Fruit fly (Drosophila melanogaster) whole organism, embryonic: ENCODE results near the gene CG31265.

Source experiments
- Abd-B ChIP-seq: fragments of 200-800 bp; sonication (Bioruptor generic); optimal IDR thresholded peaks from 2 replicates; lab custom pipeline; 2018; ENCODE audit warnings: missing biosample characterization, mild to moderate bottlenecking, missing genetic modification characterization, moderate library complexity
- Ada2b ChIP-seq: fragments of 200-800 bp; sonication (Bioruptor generic); IDR thresholded peaks from 2 replicates; pipeline ENCODE4 v1.3.6; 2022; ENCODE audit warnings: missing biosample characterization, missing genetic modification characterization
- Atf-2 ChIP-seq: fragments of 200-800 bp; sonication (Bioruptor generic); optimal IDR thresholded peaks from 2 replicates; lab custom pipeline; 2016; ENCODE audit warnings: missing biosample characterization, missing genetic modification characterization
- C15 ChIP-seq: fragments of 200-800 bp; sonication (Bioruptor generic); IDR thresholded peaks from 3 replicates; pipeline ENCODE4 v1.3.6; 2022; ENCODE audit warnings: missing biosample characterization, missing genetic modification characterization
- CG11695 ChIP-seq: fragments of 200-800 bp; sonication (Bioruptor generic); IDR thresholded peaks from 3 replicates; pipeline ENCODE4 v1.3.6; 2022; ENCODE audit warnings: missing biosample characterization, missing genetic modification characterization
- CG1603 ChIP-seq: fragments of 200-800 bp; sonication (Bioruptor generic); optimal IDR thresholded peaks from 2 replicates; lab custom pipeline; 2019; ENCODE audit warnings: missing biosample characterization, mild to moderate bottlenecking, missing genetic modification characterization, moderate library complexity
- CG17359 ChIP-seq: fragments of 200-800 bp; sonication (Bioruptor generic); optimal IDR thresholded peaks from 3 replicates; lab custom pipeline; 2018; ENCODE audit warnings: missing biosample characterization, mild to moderate bottlenecking, missing genetic modification characterization, moderate library complexity
- CG31441 ChIP-seq: fragments of 200-800 bp; sonication (Bioruptor generic); IDR thresholded peaks from 2 replicates; pipeline ENCODE4 v1.3.6; 2022; ENCODE audit warnings: missing biosample characterization, missing genetic modification characterization
- CG6654 ChIP-seq: fragments of 200-800 bp; sonication (Bioruptor generic); optimal IDR thresholded peaks from 2 replicates; lab custom pipeline; 2017; ENCODE audit warnings: missing biosample characterization, mild to moderate bottlenecking, missing genetic modification characterization
- CG7745 ChIP-seq: fragments of 200-800 bp; sonication (Bioruptor generic); optimal IDR thresholded peaks from 2 replicates; lab custom pipeline; 2018; ENCODE audit warnings: missing biosample characterization, mild to moderate bottlenecking, missing genetic modification characterization, moderate library complexity
- CG7839 ChIP-seq: fragments of 200-800 bp; sonication (Bioruptor generic); optimal IDR thresholded peaks from 3 replicates; lab custom pipeline; 2018; ENCODE audit warnings: missing biosample characterization, mild to moderate bottlenecking, missing genetic modification characterization, moderate library complexity
- CG8765 ChIP-seq: fragments of 200-800 bp; sonication (Bioruptor generic); IDR thresholded peaks from 2 replicates; pipeline ENCODE4 v1.3.6; 2022; ENCODE audit warnings: missing biosample characterization, missing genetic modification characterization
- CHES-1-like ChIP-seq: fragments of 200-800 bp; sonication (Bioruptor generic); optimal IDR thresholded peaks from 2 replicates; lab custom pipeline; 2016; ENCODE audit warnings: missing biosample characterization, missing genetic modification characterization
- CkIIα-i1 ChIP-seq: fragments of 200-800 bp; sonication (Bioruptor generic); IDR thresholded peaks from 2 replicates; pipeline ENCODE4 v1.3.6; 2022; ENCODE audit warnings: missing biosample characterization, missing genetic modification characterization
- Doc3 ChIP-seq: fragments of 200-800 bp; sonication (Bioruptor generic); IDR thresholded peaks from 3 replicates; pipeline ENCODE4 v1.3.6; 2022; ENCODE audit warnings: missing biosample characterization, missing genetic modification characterization; ENCODE audit not compliant: partially characterized antibody
- Eip74EF ChIP-seq, 2 experiments: fragments of 200-800 bp in 1 of 2; fragments of >200 bp in 1 of 2; sonication (Bioruptor generic) in 1 of 2; optimal IDR thresholded peaks; 2 replicates each; lab custom pipeline; 2017 to 2019; ENCODE audit warnings: missing biosample characterization in 2 of 2, missing genetic modification characterization in 2 of 2, mild to moderate bottlenecking in 1 of 2, moderate library complexity in 1 of 2
- Elba2 ChIP-seq: fragments of 200-800 bp; sonication (Bioruptor generic); optimal IDR thresholded peaks from 3 replicates; lab custom pipeline; 2016; ENCODE audit warnings: missing biosample characterization, missing genetic modification characterization
- Hr78 ChIP-seq, 2 experiments: fragments of 200-800 bp in 1 of 2; fragments of >200 bp in 1 of 2; sonication (Bioruptor generic) in 1 of 2; optimal IDR thresholded peaks; 2 replicates each; lab custom pipeline; 2017 to 2019; ENCODE audit warnings: missing biosample characterization in 2 of 2, missing genetic modification characterization in 2 of 2, mild to moderate bottlenecking in 1 of 2, moderate library complexity in 1 of 2
- Jarid2 ChIP-seq: fragments of 200-800 bp; sonication (Bioruptor generic); optimal IDR thresholded peaks from 3 replicates; lab custom pipeline; 2017; ENCODE audit warnings: mild to moderate bottlenecking, missing biosample characterization, missing genetic modification reagents, missing genetic modification characterization
- NC2α ChIP-seq: fragments of 200-800 bp; sonication (Bioruptor generic); optimal IDR thresholded peaks from 2 replicates; lab custom pipeline; 2016; ENCODE audit warnings: missing biosample characterization, missing genetic modification characterization
- Nf-YC ChIP-seq: fragments of 200-800 bp; optimal IDR thresholded peaks from 3 replicates; lab custom pipeline; 2019; ENCODE audit warnings: missing biosample characterization, mild to moderate bottlenecking, missing genetic modification characterization, moderate library complexity
- PHDP ChIP-seq: fragments of 200-800 bp; sonication (Bioruptor generic); optimal IDR thresholded peaks from 3 replicates; lab custom pipeline; 2018; ENCODE audit warnings: missing biosample characterization, mild to moderate bottlenecking, missing genetic modification characterization, moderate library complexity
- Sin3A ChIP-seq: fragments of >200 bp; optimal IDR thresholded peaks from 2 replicates; lab custom pipeline; 2018
- Sry-β ChIP-seq: fragments of 200-800 bp; sonication (Bioruptor generic); optimal IDR thresholded peaks from 2 replicates; lab custom pipeline; 2018; ENCODE audit warnings: missing biosample characterization, mild to moderate bottlenecking, missing genetic modification characterization, moderate library complexity
- Stat92E ChIP-seq, 3 experiments: fragments of >200 bp in 2 of 3; fragments of 200-800 bp in 1 of 3; sonication (Bioruptor generic) in 1 of 3; optimal IDR thresholded peaks; 2 replicates each; lab custom pipeline; 2017 to 2019; ENCODE audit warnings: missing biosample characterization in 3 of 3, missing genetic modification characterization in 3 of 3, mild to moderate bottlenecking in 1 of 3, moderate library complexity in 1 of 3
- Xrp1 ChIP-seq: fragments of 200-800 bp; sonication (Bioruptor generic); IDR thresholded peaks from 2 replicates; pipeline ENCODE4 v1.3.6; 2022; ENCODE audit warnings: missing biosample characterization, missing genetic modification characterization
- ac ChIP-seq: fragments of 200-800 bp; sonication (Bioruptor generic); optimal IDR thresholded peaks from 3 replicates; lab custom pipeline; 2017; ENCODE audit warnings: missing biosample characterization, mild to moderate bottlenecking, missing genetic modification characterization
- al ChIP-seq: fragments of 200-800 bp; sonication (Bioruptor generic); IDR thresholded peaks from 2 replicates; pipeline ENCODE4 v1.3.6; 2022; ENCODE audit warnings: missing biosample characterization, missing genetic modification characterization
- bab2 ChIP-seq: fragments of 200-800 bp; sonication (Bioruptor generic); optimal IDR thresholded peaks from 2 replicates; lab custom pipeline; 2016; ENCODE audit warnings: missing biosample characterization, missing genetic modification characterization
- bbx ChIP-seq: fragments of 200-800 bp; sonication (Bioruptor generic); IDR thresholded peaks from 2 replicates; pipeline ENCODE4 v1.3.6; 2022; ENCODE audit warnings: missing biosample characterization, missing genetic modification characterization; ENCODE audit not compliant: partially characterized antibody
- bsh ChIP-seq, 2 experiments: fragments of 200-800 bp; sonication (Bioruptor generic); optimal IDR thresholded peaks; 2 replicates each; lab custom pipeline; 2017 to 2018; ENCODE audit warnings: mild to moderate bottlenecking in 2 of 2, missing biosample characterization in 2 of 2, missing genetic modification characterization in 2 of 2, moderate library complexity in 1 of 2
- cad ChIP-seq: fragments of >200 bp; optimal IDR thresholded peaks from 2 replicates; lab custom pipeline; 2017; ENCODE audit warnings: missing biosample characterization, missing genetic modification characterization
- disco-r ChIP-seq: fragments of 200-800 bp; sonication (Bioruptor generic); optimal IDR thresholded peaks from 2 replicates; lab custom pipeline; 2016; ENCODE audit warnings: missing biosample characterization, missing genetic modification characterization
- dysf ChIP-seq: fragments of 200-800 bp; sonication (Bioruptor generic); IDR thresholded peaks from 3 replicates; pipeline ENCODE4 v1.3.6; 2022; ENCODE audit warnings: missing biosample characterization, missing genetic modification characterization
- gt ChIP-seq: fragments of 200-800 bp; sonication (Bioruptor generic); IDR thresholded peaks from 2 replicates; pipeline ENCODE4 v1.3.6; 2022; ENCODE audit warnings: missing biosample characterization, missing genetic modification characterization
- h ChIP-seq: fragments of >200 bp; optimal IDR thresholded peaks from 2 replicates; lab custom pipeline; 2017
- lola ChIP-seq, 3 experiments: fragments of >200 bp in 2 of 3; fragments of 200-800 bp in 1 of 3; sonication (Bioruptor generic) in 1 of 3; optimal IDR thresholded peaks; 2 replicates each; lab custom pipeline; 2017 to 2019; ENCODE audit warnings: missing biosample characterization in 3 of 3, missing genetic modification characterization in 3 of 3, mild to moderate bottlenecking in 1 of 3, moderate library complexity in 1 of 3
- luna ChIP-seq: fragments of 200-800 bp; sonication (Bioruptor generic); optimal IDR thresholded peaks from 2 replicates; lab custom pipeline; 2016; ENCODE audit warnings: missing biosample characterization, missing genetic modification characterization
- nau ChIP-seq: fragments of 200-800 bp; sonication (Bioruptor generic); optimal IDR thresholded peaks from 3 replicates; lab custom pipeline; 2017; ENCODE audit warnings: missing biosample characterization, mild to moderate bottlenecking, missing genetic modification characterization, missing genetic modification reagents
- nerfin-1 ChIP-seq: fragments of 200-800 bp; sonication (Bioruptor generic); optimal IDR thresholded peaks from 3 replicates; lab custom pipeline; 2019; ENCODE audit warnings: missing biosample characterization, mild to moderate bottlenecking, missing genetic modification characterization, moderate library complexity
- odd ChIP-seq: fragments of 200-800 bp; sonication (Bioruptor generic); optimal IDR thresholded peaks from 2 replicates; lab custom pipeline; 2017; ENCODE audit warnings: missing biosample characterization, mild to moderate bottlenecking, missing genetic modification characterization
- prd ChIP-seq, 3 experiments: fragments of >200 bp in 2 of 3; fragments of 200-800 bp in 1 of 3; sonication (Bioruptor generic) in 1 of 3; optimal IDR thresholded peaks in 2 of 3; IDR thresholded peaks in 1 of 3; 2 replicates in 2 of 3; 3 replicates in 1 of 3; pipeline versions ENCODE4 v1.3.6 to Lab custom; 2017 to 2022; ENCODE audit warnings: missing biosample characterization in 1 of 3, missing genetic modification characterization in 1 of 3
- ranshi ChIP-seq: fragments of 200-800 bp; sonication (Bioruptor generic); IDR thresholded peaks from 2 replicates; pipeline ENCODE4 v1.3.6; 2022; ENCODE audit warnings: missing biosample characterization, missing genetic modification characterization
- row ChIP-seq: fragments of 200-800 bp; sonication (Bioruptor generic); IDR thresholded peaks from 3 replicates; pipeline ENCODE4 v1.3.6; 2022; ENCODE audit warnings: missing biosample characterization, missing genetic modification characterization
- sima ChIP-seq: fragments of 200-800 bp; sonication (Bioruptor generic); optimal IDR thresholded peaks from 2 replicates; lab custom pipeline; 2016; ENCODE audit warnings: missing biosample characterization, missing genetic modification characterization
- tio ChIP-seq: fragments of 200-800 bp; sonication (Bioruptor generic); optimal IDR thresholded peaks from 2 replicates; lab custom pipeline; 2017; ENCODE audit warnings: missing biosample characterization, missing genetic modification characterization, inconsistent platforms
- toy ChIP-seq: fragments of 200-800 bp; sonication (Bioruptor generic); IDR thresholded peaks from 2 replicates; pipeline ENCODE4 v1.3.6; 2022; ENCODE audit warnings: missing biosample characterization, missing genetic modification characterization
- trh ChIP-seq: fragments of 200-800 bp; sonication (Bioruptor generic); optimal IDR thresholded peaks from 2 replicates; lab custom pipeline; 2016; ENCODE audit warnings: missing biosample characterization, missing genetic modification characterization
- tx ChIP-seq: fragments of 200-800 bp; sonication (Bioruptor generic); optimal IDR thresholded peaks from 2 replicates; lab custom pipeline; 2016; ENCODE audit warnings: missing biosample characterization, missing genetic modification characterization
- vnd ChIP-seq: fragments of 200-800 bp; sonication (Bioruptor generic); IDR thresholded peaks from 3 replicates; pipeline ENCODE4 v1.3.6; 2022; ENCODE audit warnings: missing biosample characterization, missing genetic modification characterization; ENCODE audit not compliant: partially characterized antibody

The CG31265 gene

dm6 chr3R:17149080-17149746 lies 21.2 kb downstream of the CG31265 start, which contains the start of the genes m-cup and Det (continued):
- TF ChIP-seq CG6654 (no peak), disco-r (GFP tag; lab: Kevin White, UChicago) (no peak), CG1603 (tag; lab: Kevin White, UChicago) (no peak), CG7839 (no peak), CG7745 (tag; lab: Kevin White, UChicago) (no peak), bbx (peak; percentile 41; the same call in 1 of the 2 replicates), odd (GFP tag; lab: Kevin White, UChicago) (no peak), Xrp1 (no peak), luna (GFP tag; lab: Kevin White, UChicago) (no peak), Ada2b (GFP tag; lab: Robert Waterston, UW) (no peak), PHDP (no peak), lola (GFP tag; optimal IDR thresholded peaks at IDR 0.05; lab: Kevin White, UChicago) (no peak), CG31441 (GFP tag; lab: Robert Waterston, UW) (0 out of 2 replicates have a peak, but pooled peaks have one; percentile 15), Hr78 (GFP tag; optimal IDR thresholded peaks at IDR 0.05; lab: Kevin White, UChicago) (no peak), Doc3 (GFP tag; lab: Robert Waterston, UW) (peak; percentile 69), Abd-B (no peak), nerfin-1 (tag; lab: Kevin White, UChicago) (no peak), al (GFP tag; lab: Robert Waterston, UW) (no peak), vnd (peak; percentile 73), Nf-YC (no peak), sima (GFP tag; lab: Kevin White, UChicago) (no peak), toy (GFP tag; lab: Robert Waterston, UW) (no peak), Stat92E (GFP tag; optimal IDR thresholded peaks at IDR 0.05; lab: Kevin White, UChicago) (no peak), row (peak; percentile 51), CkIIα-i1 (GFP tag; lab: Robert Waterston, UW) (no peak), CG11695 (GFP tag; lab: Robert Waterston, UW) (no peak), gt (no peak), tx (GFP tag; lab: Kevin White, UChicago) (no peak), ranshi (GFP tag; lab: Robert Waterston, UW) (no peak), bsh (GFP tag; optimal IDR thresholded peaks at IDR 0.05; lab: Kevin White, UChicago) (no peak), Jarid2 (GFP tag; lab: Kevin White, UChicago) (peak; percentile 31), nau (GFP tag; lab: Kevin White, UChicago) (no peak), NC2α (no peak), tio (no peak), cad (GFP tag; lab: Kevin White, UChicago) (no peak), dysf (no peak), Elba2 (no peak), prd (optimal IDR thresholded peaks at IDR 0.05; lab: Kevin White, UChicago) (no peak), prd (GFP tag; IDR thresholded peaks at IDR 0.05; lab: Robert Waterston, UW) (no peak), trh (no peak), CG17359 (tag; lab: Kevin White, UChicago) (no peak), h (no peak), CHES-1-like (GFP tag; lab: Kevin White, UChicago) (no peak), Eip74EF (GFP tag; optimal IDR thresholded peaks at IDR 0.05; lab: Kevin White, UChicago) (no peak), ac (GFP tag; lab: Kevin White, UChicago) (no peak), bab2 (GFP tag; lab: Kevin White, UChicago) (no peak), CG8765 (GFP tag; lab: Robert Waterston, UW) (no peak), Atf-2 (GFP tag; lab: Kevin White, UChicago) (no peak), Sin3A (lab: Kevin White, UChicago) (peak; percentile 87), Sry-β (GFP tag; lab: Kevin White, UChicago) (peak; percentile 18), C15 (no peak)
